Worm (Caenorhabditis elegans) whole organism, mixed stage, embryonic: ENCODE results near the gene ZK1307.3.

Source experiments
- lin-13 ChIP-seq: fragments of 150-350 bp; optimal IDR thresholded peaks from 2 replicates; lab custom pipeline; 2014; ENCODE audit warnings: missing biosample characterization, missing genetic modification characterization
- lsy-2 ChIP-seq: fragments of 150-350 bp; optimal IDR thresholded peaks from 2 replicates; lab custom pipeline; 2014; ENCODE audit warnings: missing biosample characterization, missing genetic modification characterization
- nhr-12 ChIP-seq: fragments of 150-350 bp; optimal IDR thresholded peaks from 2 replicates; lab custom pipeline; 2014; ENCODE audit warnings: missing biosample characterization, missing genetic modification characterization
- nhr-76 ChIP-seq: sonication (generic microtip); optimal IDR thresholded peaks from 2 replicates; lab custom pipeline; 2017; ENCODE audit warnings: missing biosample characterization, missing genetic modification characterization

DNA sequence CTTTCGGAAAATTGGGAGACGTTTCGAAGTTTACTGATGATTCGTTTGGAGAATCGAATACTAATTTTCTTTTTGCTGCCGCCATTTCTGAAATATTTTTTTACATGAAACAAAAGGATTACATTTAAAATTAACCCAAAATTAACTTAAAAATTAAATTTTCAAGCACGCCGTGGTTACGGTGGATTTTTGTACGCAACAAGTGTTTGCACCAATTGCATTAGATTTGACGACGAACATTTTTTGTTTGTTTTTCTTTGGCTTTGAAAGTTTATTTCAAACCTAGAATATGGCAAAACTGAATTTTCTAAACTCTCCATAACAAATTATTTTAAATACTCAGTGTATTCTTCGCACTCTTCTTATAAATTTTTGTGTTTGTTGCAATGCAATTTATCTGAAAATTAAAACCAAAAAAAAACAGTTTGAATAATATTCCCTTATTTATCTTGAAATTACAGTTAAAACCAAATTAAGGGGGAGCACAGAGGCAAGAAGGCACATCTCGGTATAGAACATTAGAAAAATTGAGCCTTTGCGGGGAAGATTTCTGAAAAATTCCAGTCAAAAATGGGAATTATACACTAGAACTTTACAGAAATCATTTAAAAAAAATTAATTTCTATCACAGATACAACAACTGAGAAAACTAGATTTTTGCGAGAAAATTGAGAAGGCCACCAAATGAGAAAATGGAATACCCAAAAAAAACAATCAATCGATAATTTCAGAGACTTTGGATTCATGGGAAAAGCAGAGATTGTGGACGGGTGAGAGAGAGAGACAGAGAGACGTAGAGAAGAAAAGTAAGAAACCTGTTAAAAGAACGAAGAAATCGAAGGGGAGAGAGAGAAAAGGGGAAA is 35.5 kb downstream of the ZK1307.3 start, which contains the start of gene hal-3:
- no peak for TF ChIP-seq lin-13 (tag; lab: Kevin White, UChicago)
- TF ChIP-seq nhr-12: no peak
- TF ChIP-seq lsy-2 (tag; lab: Kevin White, UChicago): no peak
- TF ChIP-seq nhr-76: no peak
